Worm (Caenorhabditis elegans) whole organism, L1 larva: ENCODE results near the gene nmur-1.

Experiments used
- F16B12.6 ChIP-seq: fragments of 150-350 bp; optimal IDR thresholded peaks from 2 replicates; lab custom pipeline; 2014; ENCODE audit warnings: missing biosample characterization, missing genetic modification characterization
- Y116A8C.19 ChIP-seq: sonication (generic microtip); optimal IDR thresholded peaks from 2 replicates; lab custom pipeline; 2016; ENCODE audit warnings: missing compliant biosample characterization, missing genetic modification characterization, borderline replicate concordance
- aly-2 ChIP-seq: fragments of 150-350 bp; optimal IDR thresholded peaks from 2 replicates; lab custom pipeline; 2014; ENCODE audit warnings: missing biosample characterization, missing genetic modification characterization
- blmp-1 ChIP-seq: fragments of 150-350 bp; optimal IDR thresholded peaks from 2 replicates; lab custom pipeline; 2014; ENCODE audit warnings: missing biosample characterization, missing genetic modification characterization
- ceh-63 ChIP-seq: fragments of 200-800 bp; sonication (Bioruptor generic); optimal IDR thresholded peaks from 2 replicates; lab custom pipeline; 2018; ENCODE audit warnings: mild to moderate bottlenecking, missing genetic modification characterization, missing compliant biosample characterization
- ceh-8 ChIP-seq: fragments of 200-800 bp; sonication (Bioruptor generic); optimal IDR thresholded peaks from 2 replicates; lab custom pipeline; 2018; ENCODE audit warnings: mild to moderate bottlenecking, missing genetic modification characterization, moderate library complexity, missing compliant biosample characterization
- ceh-82 ChIP-seq, 3 experiments: fragments of 150-350 bp in 1 of 3; sonication (generic microtip) in 2 of 3; optimal IDR thresholded peaks; 2 replicates each; lab custom pipeline; 2014 to 2017; ENCODE audit warnings: missing biosample characterization in 3 of 3, missing genetic modification characterization in 3 of 3
- ces-1 ChIP-seq: fragments of 150-350 bp; optimal IDR thresholded peaks from 2 replicates; lab custom pipeline; 2014; ENCODE audit warnings: missing biosample characterization, missing genetic modification reagents, missing genetic modification characterization
- dpl-1 ChIP-seq, 3 experiments: fragments of 150-350 bp in 2 of 3; sonication (generic microtip) in 1 of 3; optimal IDR thresholded peaks; 2 replicates each; lab custom pipeline; 2014 to 2017; ENCODE audit warnings: missing biosample characterization in 3 of 3, missing genetic modification characterization in 3 of 3, missing genetic modification reagents in 3 of 3
- dsc-1 ChIP-seq: sonication (generic microtip); optimal IDR thresholded peaks from 2 replicates; lab custom pipeline; 2016; ENCODE audit warnings: mild to moderate bottlenecking, missing genetic modification characterization, missing compliant biosample characterization
- efl-3 ChIP-seq: fragments of 200-800 bp; sonication (Bioruptor generic); optimal IDR thresholded peaks from 2 replicates; lab custom pipeline; 2018; ENCODE audit warnings: mild to moderate bottlenecking, missing genetic modification characterization, missing compliant biosample characterization
- egl-27 ChIP-seq, 2 experiments: fragments of 150-350 bp in 1 of 2; sonication (generic microtip); optimal IDR thresholded peaks; 3 replicates each; lab custom pipeline; 2017 to 2018; ENCODE audit warnings: missing biosample characterization in 2 of 2, missing genetic modification characterization in 2 of 2, missing genetic modification reagents in 2 of 2
- ets-5 ChIP-seq: fragments of 200-800 bp; sonication (Bioruptor generic); IDR thresholded peaks from 2 replicates; pipeline ENCODE4 v1.3.6; 2022; ENCODE audit warnings: missing genetic modification characterization, missing compliant biosample characterization
- fkh-10 ChIP-seq: sonication (generic microtip); optimal IDR thresholded peaks from 2 replicates; lab custom pipeline; 2017; ENCODE audit warnings: missing biosample characterization, missing genetic modification reagents, missing genetic modification characterization
- fkh-4 ChIP-seq: sonication (generic microtip); optimal IDR thresholded peaks from 2 replicates; lab custom pipeline; 2016; ENCODE audit warnings: missing compliant biosample characterization, missing genetic modification characterization, borderline replicate concordance
- fos-1 ChIP-seq: fragments of 150-350 bp; optimal IDR thresholded peaks from 2 replicates; lab custom pipeline; 2014; ENCODE audit warnings: missing biosample characterization, missing genetic modification characterization
- grh-1 ChIP-seq: fragments of 200-800 bp; sonication (Bioruptor generic); IDR thresholded peaks from 2 replicates; pipeline ENCODE4 v1.3.6; 2022; ENCODE audit warnings: missing genetic modification reagents, missing genetic modification characterization, missing compliant biosample characterization
- hlh-4 ChIP-seq: sonication (generic microtip); optimal IDR thresholded peaks from 2 replicates; lab custom pipeline; 2016; ENCODE audit warnings: mild to moderate bottlenecking, missing genetic modification characterization, missing compliant biosample characterization
- hpl-2 ChIP-seq: fragments of 150-350 bp; optimal IDR thresholded peaks from 2 replicates; lab custom pipeline; 2014; ENCODE audit warnings: missing biosample characterization, missing genetic modification reagents, missing genetic modification characterization
- irx-1 ChIP-seq: sonication (generic microtip); optimal IDR thresholded peaks from 2 replicates; lab custom pipeline; 2016; ENCODE audit warnings: missing genetic modification characterization, missing compliant biosample characterization
- lin-13 ChIP-seq: fragments of 150-350 bp; optimal IDR thresholded peaks from 2 replicates; lab custom pipeline; 2014; ENCODE audit warnings: missing biosample characterization, missing genetic modification reagents, missing genetic modification characterization
- lin-14 ChIP-seq: fragments of 200-800 bp; sonication (Bioruptor generic); optimal IDR thresholded peaks from 2 replicates; lab custom pipeline; 2018; ENCODE audit warnings: mild to moderate bottlenecking, missing genetic modification characterization, moderate library complexity, missing compliant biosample characterization
- lin-35 ChIP-seq, 2 experiments: fragments of 150-350 bp; optimal IDR thresholded peaks; 2 replicates each; lab custom pipeline; 2014; ENCODE audit warnings: missing biosample characterization in 2 of 2, missing genetic modification characterization in 2 of 2, missing genetic modification reagents in 2 of 2
- lsy-2 ChIP-seq, 2 experiments: fragments of 150-350 bp; optimal IDR thresholded peaks; 2 replicates each; lab custom pipeline; 2014; ENCODE audit warnings: missing biosample characterization in 2 of 2, missing genetic modification characterization in 2 of 2
- mdl-1 ChIP-seq, 2 experiments: fragments of 150-350 bp; optimal IDR thresholded peaks; 2 replicates each; lab custom pipeline; 2014 to 2017; ENCODE audit warnings: missing biosample characterization in 2 of 2, missing genetic modification characterization in 2 of 2, inconsistent platforms in 1 of 2
- mep-1 ChIP-seq: fragments of 150-350 bp; optimal IDR thresholded peaks from 2 replicates; lab custom pipeline; 2014; ENCODE audit warnings: missing biosample characterization, missing genetic modification characterization
- nhr-11 ChIP-seq: fragments of 150-350 bp; optimal IDR thresholded peaks from 2 replicates; lab custom pipeline; 2014; ENCODE audit warnings: missing biosample characterization, missing genetic modification characterization
- nhr-19 ChIP-seq: fragments of 200-800 bp; sonication (Bioruptor generic); conservative IDR thresholded peaks from 2 replicates; pipeline ENCODE4 v1.3.6; 2022; ENCODE audit warnings: missing genetic modification characterization, missing compliant biosample characterization
- nhr-20 ChIP-seq: sonication (generic microtip); optimal IDR thresholded peaks from 2 replicates; lab custom pipeline; 2016; ENCODE audit warnings: mild to moderate bottlenecking, missing genetic modification characterization, missing compliant biosample characterization
- nhr-47 ChIP-seq: sonication (generic microtip); optimal IDR thresholded peaks from 2 replicates; lab custom pipeline; 2016; ENCODE audit warnings: mild to moderate bottlenecking, missing genetic modification characterization, moderate library complexity, missing compliant biosample characterization
- nhr-71 ChIP-seq: sonication (generic microtip); optimal IDR thresholded peaks from 2 replicates; lab custom pipeline; 2016; ENCODE audit warnings: mild to moderate bottlenecking, missing genetic modification characterization, moderate library complexity, missing compliant biosample characterization
- nhr-77 ChIP-seq: fragments of 150-350 bp; optimal IDR thresholded peaks from 2 replicates; lab custom pipeline; 2014; ENCODE audit warnings: missing biosample characterization, missing genetic modification characterization
- nhr-84 ChIP-seq: sonication (generic microtip); optimal IDR thresholded peaks from 2 replicates; lab custom pipeline; 2017; ENCODE audit warnings: missing biosample characterization, missing genetic modification characterization
- nhr-90 ChIP-seq: sonication (generic microtip); optimal IDR thresholded peaks from 2 replicates; lab custom pipeline; 2016; ENCODE audit warnings: mild to moderate bottlenecking, missing genetic modification characterization, missing compliant biosample characterization; ENCODE audit not compliant: poor library complexity
- skn-1 ChIP-seq: fragments of 150-350 bp; optimal IDR thresholded peaks from 2 replicates; lab custom pipeline; 2014; ENCODE audit warnings: missing biosample characterization, missing genetic modification characterization
- snpc-4 ChIP-seq: fragments of 150-350 bp; optimal IDR thresholded peaks from 2 replicates; lab custom pipeline; 2014; ENCODE audit warnings: missing biosample characterization, missing genetic modification characterization
- tbx-2 ChIP-seq: sonication (generic microtip); optimal IDR thresholded peaks from 2 replicates; lab custom pipeline; 2016; ENCODE audit warnings: missing genetic modification characterization, missing compliant biosample characterization
- tlp-1 ChIP-seq: fragments of 150-350 bp; optimal IDR thresholded peaks from 2 replicates; lab custom pipeline; 2014; ENCODE audit warnings: missing biosample characterization, missing genetic modification characterization
- unc-62 ChIP-seq: fragments of 150-350 bp; optimal IDR thresholded peaks from 2 replicates; lab custom pipeline; 2014; ENCODE audit warnings: missing biosample characterization, missing genetic modification reagents, missing genetic modification characterization
- zip-4 ChIP-seq: fragments of 200-800 bp; sonication (Bioruptor generic); optimal IDR thresholded peaks from 2 replicates; lab custom pipeline; 2018; ENCODE audit warnings: mild to moderate bottlenecking, missing genetic modification characterization, moderate library complexity, missing compliant biosample characterization
- ztf-11 ChIP-seq, 2 experiments: sonication (generic microtip); optimal IDR thresholded peaks; 2 replicates each; lab custom pipeline; 2016 to 2017; ENCODE audit warnings: missing genetic modification characterization in 2 of 2, missing biosample characterization in 1 of 2, missing compliant biosample characterization in 1 of 2
- ztf-4 ChIP-seq: fragments of 150-350 bp; optimal IDR thresholded peaks from 2 replicates; lab custom pipeline; 2014; ENCODE audit warnings: missing biosample characterization, missing genetic modification characterization

The nmur-1 gene

ce11 chrX:8995527-8995946, 14.8 kb downstream of the nmur-1 start (continued):
- TF ChIP-seq Y116A8C.19 (tag; lab: Kevin White, UChicago), result no peak
- TF ChIP-seq nhr-11 (tag; lab: Kevin White, UChicago), result no peak
- TF ChIP-seq zip-4, result no peak
- TF ChIP-seq ztf-4 (tag; lab: Kevin White, UChicago), result no peak
- no peak for TF ChIP-seq tlp-1 (tag; lab: Kevin White, UChicago)
- TF ChIP-seq nhr-84 (tag; lab: Kevin White, UChicago), result no peak
- TF ChIP-seq ces-1, result no peak
- TF ChIP-seq ztf-11 (tag; optimal IDR thresholded peaks at IDR 0.05; lab: Kevin White, UChicago), result no peak
- no peak for TF ChIP-seq F16B12.6 (tag; lab: Kevin White, UChicago)
- TF ChIP-seq snpc-4, result no peak
- peak in 2 of 3 experiments; percentile 53 to 59 for TF ChIP-seq ceh-82 (tag; optimal IDR thresholded peaks at IDR 0.05; lab: Kevin White, UChicago)
- TF ChIP-seq fkh-4, result no peak
- TF ChIP-seq tbx-2 (tag; lab: Kevin White, UChicago), result peak; percentile 55
- TF ChIP-seq, all 84 proteins: peak for 22

DNA sequence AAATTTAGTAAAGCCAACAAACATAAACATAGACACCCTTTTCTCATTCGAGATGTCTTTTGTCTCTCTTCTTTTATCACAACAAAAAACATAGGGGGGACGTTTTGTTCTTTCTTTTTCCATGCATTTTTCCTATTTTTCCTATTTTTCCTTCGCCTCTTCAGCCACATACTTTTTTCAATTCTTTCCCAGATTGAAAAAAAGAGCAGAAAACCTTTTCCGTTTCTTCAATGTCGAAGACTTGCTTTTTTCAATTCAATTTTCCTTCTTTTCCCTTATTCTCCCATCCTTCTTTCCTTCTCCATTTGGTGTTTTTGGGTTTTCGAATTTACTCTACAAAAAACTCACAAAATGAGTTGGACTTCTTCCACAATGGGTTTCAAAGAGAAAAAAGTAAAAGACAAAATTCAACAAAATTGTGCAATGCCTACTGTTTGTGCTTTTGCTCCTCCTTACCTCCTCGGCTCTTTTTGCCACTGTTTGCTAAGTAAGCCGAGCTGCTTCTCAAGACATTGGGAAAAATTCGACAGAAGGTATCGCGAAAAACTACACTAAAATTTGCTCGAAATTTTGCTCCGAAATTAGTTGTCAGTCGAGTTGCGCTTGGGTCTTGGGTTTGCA, 15.8 kb downstream of the nmur-1 start:
- TF ChIP-seq nhr-47 (tag; lab: Kevin White, UChicago) (no peak), mep-1 (tag; lab: Kevin White, UChicago) (no peak), lin-14 (GFP tag; lab: Kevin White, UChicago) (peak; percentile 66), fkh-10 (GFP tag; lab: Kevin White, UChicago) (peak; percentile 89)

- TF ChIP-seq nhr-20 (tag; lab: Kevin White, UChicago), result no peak
- peak; percentile 16 for TF ChIP-seq nhr-71 (tag; lab: Kevin White, UChicago)
- TF ChIP-seq nhr-19 (GFP tag; lab: Robert Waterston, UW), result no peak
- TF ChIP-seq ceh-8 (GFP tag; lab: Kevin White, UChicago), result peak; percentile 40
- TF ChIP-seq aly-2 (tag; lab: Kevin White, UChicago), result no peak
- no peak for TF ChIP-seq nhr-90
- no peak for TF ChIP-seq hpl-2
- TF ChIP-seq efl-3 (GFP tag; lab: Kevin White, UChicago), result no peak
- TF ChIP-seq ets-5 (GFP tag; lab: Robert Waterston, UW), result no peak
- TF ChIP-seq lsy-2 (tag; optimal IDR thresholded peaks at IDR 0.05; lab: Kevin White, UChicago), result peak in 1 of 2 experiments; percentile 25
- TF ChIP-seq mdl-1 (tag; optimal IDR thresholded peaks at IDR 0.05; lab: Kevin White, UChicago), result no peak
- no peak for TF ChIP-seq blmp-1
- TF ChIP-seq ceh-82 (tag; optimal IDR thresholded peaks at IDR 0.05; lab: Kevin White, UChicago), result no peak
- no peak for TF ChIP-seq lin-13 (GFP tag; lab: Kevin White, UChicago)
- TF ChIP-seq unc-62 (GFP tag; lab: Kevin White, UChicago), result no peak
- TF ChIP-seq skn-1 (tag; lab: Kevin White, UChicago), result no peak
- no peak for TF ChIP-seq egl-27 (tag; optimal IDR thresholded peaks at IDR 0.05; lab: Kevin White, UChicago)
- TF ChIP-seq fos-1 (tag; lab: Kevin White, UChicago), result no peak
- no peak for TF ChIP-seq nhr-84 (tag; lab: Kevin White, UChicago)
- no peak for TF ChIP-seq ztf-4 (tag; lab: Kevin White, UChicago)
- TF ChIP-seq lin-14 (GFP tag; lab: Kevin White, UChicago), result peak; percentile 67
- TF ChIP-seq zip-4, result no peak
- TF ChIP-seq nhr-77 (tag; lab: Kevin White, UChicago), result no peak
- TF ChIP-seq F16B12.6 (tag; lab: Kevin White, UChicago), result no peak
Measured at ce11 chrX:8997450-8998075, 16.8 kb downstream of the nmur-1 start, which contains the start of gene C24A3.2. TSS of gene C24A3.2 (plus strand) at chrX:8997500.

- TF ChIP-seq unc-62 (GFP tag; lab: Kevin White, UChicago) (no peak), ceh-63 (GFP tag; lab: Kevin White, UChicago) (no peak), dsc-1 (no peak), ceh-82 (tag; optimal IDR thresholded peaks at IDR 0.05; lab: Kevin White, UChicago) (no peak), dpl-1 (GFP tag; optimal IDR thresholded peaks at IDR 0.05; lab: Kevin White, UChicago) (no peak), hlh-4 (tag; lab: Kevin White, UChicago) (no peak), irx-1 (tag; lab: Kevin White, UChicago) (no peak), lin-35 (GFP tag; optimal IDR thresholded peaks at IDR 0.05; lab: Kevin White, UChicago) (no peak), snpc-4 (no peak), grh-1 (GFP tag; lab: Robert Waterston, UW) (no peak)
Measured at ce11 chrX:8998809-8999208, 18.0 kb downstream of the nmur-1 start, which contains the start of gene C24A3.1. TSS of gene C24A3.1 (plus strand) at chrX:8999071.
